Worm (Caenorhabditis elegans): ENCODE data around the gene nhr-6.

- TF ChIP-seq him-1 (tag; optimal IDR thresholded peaks at IDR 0.05), result no peak
- TF ChIP-seq dao-5 (tag; optimal IDR thresholded peaks at IDR 0.05), result no peak
- no peak for TF ChIP-seq W03F9.2 (tag; optimal IDR thresholded peaks at IDR 0.05)
Measured at ce11 chrIII:3528342-3528741, 45.0 kb upstream of the nhr-6 start, which contains the start of gene rpl-37.
